Worm (Caenorhabditis elegans) whole organism, L4 larva: ENCODE results near the gene F22E12.3.

ENCODE experiments used
- D1046.2 ChIP-seq: fragments of 200-800 bp; sonication (Bioruptor generic); IDR thresholded peaks from 2 replicates; pipeline ENCODE4 v1.3.6; 2022; ENCODE audit warnings: missing genetic modification characterization, missing compliant biosample characterization
- F26F4.8 ChIP-seq: fragments of 200-800 bp; sonication (Bioruptor generic); conservative IDR thresholded peaks from 2 replicates; pipeline ENCODE4 v1.3.6; 2022; ENCODE audit warnings: missing genetic modification characterization, missing compliant biosample characterization
- F37D6.2 ChIP-seq: sonication (generic microtip); optimal IDR thresholded peaks from 2 replicates; lab custom pipeline; 2016; ENCODE audit warnings: mild to moderate bottlenecking, missing genetic modification characterization, missing compliant biosample characterization
- F44E2.7 ChIP-seq: fragments of 200-800 bp; sonication (Bioruptor generic); IDR thresholded peaks from 2 replicates; pipeline ENCODE4 v2.1.2; 2022; ENCODE audit warnings: missing genetic modification characterization, missing compliant biosample characterization
- F49E8.2 ChIP-seq: sonication (generic microtip); optimal IDR thresholded peaks from 2 replicates; lab custom pipeline; 2016; ENCODE audit warnings: missing compliant biosample characterization, mild to moderate bottlenecking, missing genetic modification characterization, borderline replicate concordance
- R02D3.7 ChIP-seq: fragments of 150-350 bp; sonication (generic microtip); optimal IDR thresholded peaks from 3 replicates; lab custom pipeline; 2014; ENCODE audit warnings: missing biosample characterization, missing genetic modification characterization
- T26A8.4 ChIP-seq: fragments of 200-800 bp; sonication (Bioruptor generic); IDR thresholded peaks from 2 replicates; pipeline ENCODE4 v1.3.6; 2022; ENCODE audit warnings: missing genetic modification characterization, missing compliant biosample characterization
- Y48G9A.11 ChIP-seq: fragments of 200-800 bp; sonication (Bioruptor generic); IDR thresholded peaks from 2 replicates; pipeline ENCODE4 v1.3.6; 2022; ENCODE audit warnings: missing genetic modification reagents, missing genetic modification characterization, missing compliant biosample characterization
- Y5F2A.4 ChIP-seq: fragments of 200-800 bp; sonication (Bioruptor generic); optimal IDR thresholded peaks from 2 replicates; lab custom pipeline; 2018; ENCODE audit warnings: mild to moderate bottlenecking, missing genetic modification characterization, missing compliant biosample characterization
- ZK546.5 ChIP-seq, 2 experiments: sonication (generic microtip); optimal IDR thresholded peaks; 2 replicates each; lab custom pipeline; 2017; ENCODE audit warnings: missing biosample characterization in 2 of 2, missing genetic modification characterization in 2 of 2
- aly-2 ChIP-seq: sonication (generic microtip); optimal IDR thresholded peaks from 2 replicates; lab custom pipeline; 2018; ENCODE audit warnings: missing biosample characterization, missing genetic modification characterization
- ama-1 ChIP-seq: fragments of 150-350 bp; optimal IDR thresholded peaks from 2 replicates; lab custom pipeline; 2014; ENCODE audit warnings: inconsistent platforms, mixed read lengths
- ceh-20 ChIP-seq: fragments of 200-800 bp; sonication (Bioruptor generic); IDR thresholded peaks from 2 replicates; pipeline ENCODE4 v1.3.6; 2022; ENCODE audit warnings: missing genetic modification reagents, missing genetic modification characterization, missing compliant biosample characterization
- ceh-62 ChIP-seq: sonication (generic microtip); optimal IDR thresholded peaks from 2 replicates; lab custom pipeline; 2017; ENCODE audit warnings: missing biosample characterization, missing genetic modification characterization
- ceh-82 ChIP-seq: sonication (generic microtip); optimal IDR thresholded peaks from 2 replicates; lab custom pipeline; 2017; ENCODE audit warnings: missing biosample characterization, missing genetic modification characterization
- daf-8 ChIP-seq: fragments of 200-800 bp; sonication (Bioruptor generic); IDR thresholded peaks from 2 replicates; pipeline ENCODE4 v1.3.6; 2022; ENCODE audit warnings: missing genetic modification characterization, missing compliant biosample characterization
- duxl-1 ChIP-seq: sonication (generic microtip); optimal IDR thresholded peaks from 2 replicates; lab custom pipeline; 2016; ENCODE audit warnings: mild to moderate bottlenecking, missing genetic modification characterization, moderate library complexity, missing compliant biosample characterization; ENCODE audit not compliant: poor library complexity
- dve-1 ChIP-seq: sonication (generic microtip); optimal IDR thresholded peaks from 2 replicates; lab custom pipeline; 2017; ENCODE audit warnings: antibody characterized with exemption, mild to moderate bottlenecking, missing genetic modification characterization, missing compliant biosample characterization; ENCODE audit not compliant: insufficient read depth
- egl-27 ChIP-seq: sonication (generic microtip); optimal IDR thresholded peaks from 3 replicates; lab custom pipeline; 2017; ENCODE audit warnings: missing biosample characterization, missing genetic modification reagents, missing genetic modification characterization
- fkh-10 ChIP-seq: fragments of 150-350 bp; optimal IDR thresholded peaks from 2 replicates; lab custom pipeline; 2014; ENCODE audit warnings: missing biosample characterization, missing genetic modification reagents, missing genetic modification characterization
- gei-8 ChIP-seq: fragments of 200-800 bp; sonication (Bioruptor generic); optimal IDR thresholded peaks from 2 replicates; lab custom pipeline; 2018; ENCODE audit warnings: mild to moderate bottlenecking, missing genetic modification characterization, missing compliant biosample characterization
- hmg-1.1 ChIP-seq: fragments of 200-800 bp; sonication (Bioruptor generic); IDR thresholded peaks from 2 replicates; pipeline ENCODE4 v1.3.6; 2022; ENCODE audit warnings: missing genetic modification reagents, missing genetic modification characterization, missing compliant biosample characterization
- jun-1 ChIP-seq: fragments of 150-350 bp; optimal IDR thresholded peaks from 2 replicates; lab custom pipeline; 2014; ENCODE audit warnings: missing biosample characterization, missing genetic modification reagents, missing genetic modification characterization
- lim-7 ChIP-seq: fragments of 200-800 bp; sonication (Bioruptor generic); IDR thresholded peaks from 2 replicates; pipeline ENCODE4 v1.3.6; 2022; ENCODE audit warnings: missing genetic modification characterization, missing compliant biosample characterization
- lin-13 ChIP-seq: fragments of 150-350 bp; optimal IDR thresholded peaks from 2 replicates; lab custom pipeline; 2014; ENCODE audit warnings: missing biosample characterization, missing genetic modification reagents, missing genetic modification characterization
- lin-15B ChIP-seq: fragments of 150-350 bp; sonication (generic microtip); optimal IDR thresholded peaks from 3 replicates; lab custom pipeline; 2014; ENCODE audit warnings: missing biosample characterization, missing genetic modification characterization
- lin-39 ChIP-seq: fragments of 150-350 bp; optimal IDR thresholded peaks from 2 replicates; lab custom pipeline; 2014; ENCODE audit warnings: missing biosample characterization, missing genetic modification reagents, missing genetic modification characterization
- lsy-2 ChIP-seq, 2 experiments: fragments of 150-350 bp in 1 of 2; sonication (generic microtip) in 1 of 2; optimal IDR thresholded peaks; 2 replicates each; lab custom pipeline; 2014 to 2017; ENCODE audit warnings: missing biosample characterization in 2 of 2, missing genetic modification characterization in 2 of 2
- madf-9 ChIP-seq: fragments of 200-800 bp; sonication (Bioruptor generic); conservative IDR thresholded peaks from 2 replicates; pipeline ENCODE4 v1.3.6; 2022; ENCODE audit warnings: missing genetic modification reagents, missing genetic modification characterization, missing compliant biosample characterization
- mdl-1 ChIP-seq, 2 experiments: fragments of 150-350 bp in 1 of 2; sonication (generic microtip) in 1 of 2; optimal IDR thresholded peaks; 2 replicates each; lab custom pipeline; 2014 to 2017; ENCODE audit warnings: missing biosample characterization in 2 of 2, missing genetic modification characterization in 2 of 2
- mep-1 ChIP-seq: fragments of 150-350 bp; sonication (generic microtip); optimal IDR thresholded peaks from 3 replicates; lab custom pipeline; 2014; ENCODE audit warnings: missing biosample characterization, missing genetic modification characterization
- mxl-2 ChIP-seq: fragments of 200-800 bp; sonication (Bioruptor generic); conservative IDR thresholded peaks from 2 replicates; pipeline ENCODE4 v1.3.6; 2022; ENCODE audit warnings: missing genetic modification reagents, missing genetic modification characterization, missing compliant biosample characterization
- mxl-3 ChIP-seq: fragments of 200-800 bp; sonication (Bioruptor generic); optimal IDR thresholded peaks from 2 replicates; lab custom pipeline; 2018; ENCODE audit warnings: mild to moderate bottlenecking, missing genetic modification characterization, missing compliant biosample characterization
- nhr-102 ChIP-seq: sonication (generic microtip); optimal IDR thresholded peaks from 2 replicates; lab custom pipeline; 2016; ENCODE audit warnings: mild to moderate bottlenecking, missing genetic modification characterization, moderate library complexity, missing compliant biosample characterization
- nhr-11 ChIP-seq: fragments of 150-350 bp; optimal IDR thresholded peaks from 2 replicates; lab custom pipeline; 2014; ENCODE audit warnings: missing biosample characterization, missing genetic modification characterization
- nhr-28 ChIP-seq: fragments of 150-350 bp; optimal IDR thresholded peaks from 2 replicates; lab custom pipeline; 2014; ENCODE audit warnings: missing biosample characterization, missing genetic modification characterization
- nhr-41 ChIP-seq: fragments of 200-800 bp; sonication (Bioruptor generic); IDR thresholded peaks from 2 replicates; pipeline ENCODE4 v1.3.6; 2022; ENCODE audit warnings: missing genetic modification reagents, missing genetic modification characterization, missing compliant biosample characterization
- nhr-6 ChIP-seq: fragments of 150-350 bp; optimal IDR thresholded peaks from 2 replicates; lab custom pipeline; 2014; ENCODE audit warnings: missing biosample characterization, missing genetic modification characterization
- pha-4 ChIP-seq, 2 experiments: fragments of 150-350 bp in 1 of 2; fragments of 200-800 bp in 1 of 2; sonication (Bioruptor generic) in 1 of 2; IDR thresholded peaks in 1 of 2; optimal IDR thresholded peaks in 1 of 2; 2 replicates each; pipeline versions ENCODE4 v1.3.6 to Lab custom; 2014 to 2022; ENCODE audit warnings: missing genetic modification characterization in 2 of 2, missing genetic modification reagents in 2 of 2, missing biosample characterization in 1 of 2, missing compliant biosample characterization in 1 of 2
- saeg-2 ChIP-seq: fragments of 200-800 bp; sonication (Bioruptor generic); IDR thresholded peaks from 2 replicates; pipeline ENCODE4 v1.3.6; 2022; ENCODE audit warnings: missing genetic modification reagents, missing genetic modification characterization, missing compliant biosample characterization
- sdz-12 ChIP-seq: fragments of 200-800 bp; sonication (Bioruptor generic); optimal IDR thresholded peaks from 2 replicates; lab custom pipeline; 2018; ENCODE audit warnings: mild to moderate bottlenecking, missing genetic modification characterization, missing compliant biosample characterization
- set-16 ChIP-seq: fragments of 200-800 bp; sonication (Bioruptor generic); IDR thresholded peaks from 2 replicates; pipeline ENCODE4 v1.3.6; 2022; ENCODE audit warnings: missing genetic modification reagents, missing genetic modification characterization, missing compliant biosample characterization
- snpc-1.2 ChIP-seq: fragments of 200-800 bp; sonication (Bioruptor generic); IDR thresholded peaks from 2 replicates; pipeline ENCODE4 v1.3.6; 2022; ENCODE audit warnings: missing genetic modification reagents, missing genetic modification characterization, missing compliant biosample characterization
- snpc-4 ChIP-seq: fragments of 150-350 bp; optimal IDR thresholded peaks from 2 replicates; lab custom pipeline; 2014; ENCODE audit warnings: missing biosample characterization, missing genetic modification characterization
- spr-1 ChIP-seq: sonication (generic microtip); optimal IDR thresholded peaks from 2 replicates; lab custom pipeline; 2016; ENCODE audit warnings: mild to moderate bottlenecking, missing genetic modification characterization, missing compliant biosample characterization
- unc-39 ChIP-seq: sonication (generic microtip); optimal IDR thresholded peaks from 2 replicates; lab custom pipeline; 2017; ENCODE audit warnings: missing biosample characterization, missing genetic modification characterization
- unc-62 ChIP-seq, 3 experiments: fragments of 150-350 bp in 1 of 3; sonication (generic microtip); optimal IDR thresholded peaks in 2 of 3; peaks in 1 of 3; 1 replicate in 1 of 3; 2 replicates in 2 of 3; lab custom pipeline; 2014 to 2017; ENCODE audit warnings: missing biosample characterization in 3 of 3, missing genetic modification characterization in 3 of 3, missing genetic modification reagents in 3 of 3, missing genotype in 1 of 3
- vab-7 ChIP-seq: fragments of 200-800 bp; sonication (Bioruptor generic); IDR thresholded peaks from 2 replicates; pipeline ENCODE4 v1.3.6; 2022; ENCODE audit warnings: missing genetic modification reagents, missing genetic modification characterization, missing compliant biosample characterization
- zfp-3 ChIP-seq: fragments of 200-800 bp; sonication (Bioruptor generic); conservative IDR thresholded peaks from 2 replicates; pipeline ENCODE4 v1.3.6; 2022; ENCODE audit warnings: missing genetic modification reagents, missing genetic modification characterization, missing compliant biosample characterization
- zip-2 ChIP-seq: fragments of 150-350 bp; optimal IDR thresholded peaks from 2 replicates; lab custom pipeline; 2014; ENCODE audit warnings: missing biosample characterization, missing genetic modification characterization

The F22E12.3 gene

ce11 chrV:10466607-10467092 lies 3.5 kb upstream of the F22E12.3 start (continued):
- TF ChIP-seq mxl-3 (GFP tag; lab: Kevin White, UChicago): peak; percentile 92
- TF ChIP-seq nhr-11 (tag; lab: Kevin White, UChicago): peak; percentile 97
- peak; percentile 60; the same call in 1 of the 2 replicates for TF ChIP-seq vab-7 (GFP tag; lab: Robert Waterston, UW)
- TF ChIP-seq unc-62 (GFP tag; optimal IDR thresholded peaks at IDR 0.05 in 1 of 2; lab: Kevin White, UChicago): peak in 1 of 2 experiments; percentile 99
- TF ChIP-seq unc-62 (tag; optimal IDR thresholded peaks at IDR 0.05; lab: Kevin White, UChicago): no peak
- peak; percentile 52 for TF ChIP-seq zip-2
- TF ChIP-seq F49E8.2: no peak
- TF ChIP-seq mxl-2 (GFP tag; lab: Robert Waterston, UW): peak; percentile 73
- peak; percentile 48 for TF ChIP-seq spr-1 (tag; lab: Kevin White, UChicago)
- peak; percentile 79 for TF ChIP-seq F37D6.2
- TF ChIP-seq F26F4.8 (GFP tag; lab: Robert Waterston, UW): no peak
- peak; percentile 83 for TF ChIP-seq duxl-1
- 0 out of 2 replicates have a peak, but pooled peaks have one; percentile 13 for TF ChIP-seq madf-9 (GFP tag; lab: Robert Waterston, UW)
- no peak for TF ChIP-seq lin-15B (tag; lab: Kevin White, UChicago)
- peak; percentile 97 for TF ChIP-seq dve-1 (tag; lab: Kevin White, UChicago)
- TF ChIP-seq sdz-12 (GFP tag; lab: Kevin White, UChicago): no peak
- 0 out of 2 replicates have a peak, but pooled peaks have one; percentile 48 for TF ChIP-seq zfp-3 (GFP tag; lab: Robert Waterston, UW)
- TF ChIP-seq unc-39 (tag; lab: Kevin White, UChicago): peak; percentile 27
- no peak for TF ChIP-seq D1046.2 (GFP tag; lab: Robert Waterston, UW)
- peak; percentile 91 for TF ChIP-seq fkh-10
- no peak for TF ChIP-seq daf-8 (GFP tag; lab: Robert Waterston, UW)
- peak; percentile 83 for TF ChIP-seq hmg-1.1 (GFP tag; lab: Robert Waterston, UW)
- TF ChIP-seq T26A8.4 (GFP tag; lab: Robert Waterston, UW): peak; percentile 84
- TF ChIP-seq Y48G9A.11 (GFP tag; lab: Robert Waterston, UW): no peak
- peak; percentile 68 for TF ChIP-seq ama-1 (lab: Kevin White, UChicago)
- TF ChIP-seq egl-27 (tag; lab: Kevin White, UChicago): peak; percentile 14
- TF ChIP-seq nhr-102 (tag; lab: Kevin White, UChicago): peak; percentile 78
- TF ChIP-seq nhr-28: peak; percentile 96
- peak; percentile 75 for TF ChIP-seq pha-4 (GFP tag; IDR thresholded peaks at IDR 0.05; lab: Robert Waterston, UW)
- peak; percentile 89 for TF ChIP-seq pha-4 (tag; optimal IDR thresholded peaks at IDR 0.05; lab: Kevin White, UChicago)
- no peak for TF ChIP-seq R02D3.7 (tag; lab: Kevin White, UChicago)
- TF ChIP-seq Y5F2A.4 (GFP tag; lab: Kevin White, UChicago): no peak
- TF ChIP-seq snpc-4: no peak
- no peak for TF ChIP-seq snpc-1.2
- no peak for TF ChIP-seq ceh-62
- TF ChIP-seq ceh-20 (GFP tag; lab: Robert Waterston, UW): peak; percentile 88
- TF ChIP-seq mep-1 (tag; lab: Kevin White, UChicago): peak; percentile 96
- TF ChIP-seq saeg-2 (GFP tag; lab: Robert Waterston, UW): peak; percentile 55; the same call in 1 of the 2 replicates
- TF ChIP-seq nhr-6 (tag; lab: Kevin White, UChicago): peak; percentile 96
- peak; percentile 100 for TF ChIP-seq mdl-1 (tag; optimal IDR thresholded peaks at IDR 0.05; lab: Kevin White, UChicago)
- peak; percentile 80 for TF ChIP-seq gei-8 (GFP tag; lab: Kevin White, UChicago)
- TF ChIP-seq lim-7 (GFP tag; lab: Robert Waterston, UW): no peak
- TF ChIP-seq ZK546.5 (tag; optimal IDR thresholded peaks at IDR 0.05; lab: Kevin White, UChicago): peak in 1 of 2 experiments; percentile 41
- peak; percentile 89 to 95 for TF ChIP-seq lsy-2 (tag; optimal IDR thresholded peaks at IDR 0.05; lab: Kevin White, UChicago)
- peak; percentile 90 for TF ChIP-seq lin-13 (GFP tag; lab: Kevin White, UChicago)
- no peak for TF ChIP-seq ceh-82 (tag; lab: Kevin White, UChicago)
- TF ChIP-seq nhr-41 (GFP tag; lab: Robert Waterston, UW): 0 out of 2 replicates have a peak, but pooled peaks have one; percentile 34
- no peak for TF ChIP-seq set-16 (GFP tag; lab: Robert Waterston, UW)
- no peak for TF ChIP-seq lin-39 (tag; lab: Kevin White, UChicago)
- no peak for TF ChIP-seq F44E2.7 (GFP tag; lab: Robert Waterston, UW)
- TF ChIP-seq aly-2 (tag; lab: Kevin White, UChicago): no peak
- peak; percentile 86 for TF ChIP-seq jun-1
